Worm (Caenorhabditis elegans): ENCODE data around the gene ZK822.10.
A peak's percentile ranks its signal among the peaks of the same experiment; 100 is the strongest.

ZK822.10 gene

ce11 chrIV:11924092-11924491 is 7.2 kb downstream of the ZK822.10 start:
- TF ChIP-seq tra-4 (tag; optimal IDR thresholded peaks at IDR 0.05), result no peak
- TF ChIP-seq ets-7 (tag; optimal IDR thresholded peaks at IDR 0.05), result no peak
- TF ChIP-seq ceh-13 (GFP tag; optimal IDR thresholded peaks at IDR 0.05), result no peak
- TF ChIP-seq flt-1 (GFP tag; IDR thresholded peaks at IDR 0.05), result no peak
- TF ChIP-seq scrt-1 (GFP tag; IDR thresholded peaks at IDR 0.05), result no peak
- no peak for TF ChIP-seq tbx-11 (GFP tag; IDR thresholded peaks at IDR 0.05)
- no peak for TF ChIP-seq pes-1 (GFP tag; IDR thresholded peaks at IDR 0.05)
- no peak for TF ChIP-seq aly-1 (tag; optimal IDR thresholded peaks at IDR 0.05)
- no peak for TF ChIP-seq hmg-4 (GFP tag; optimal IDR thresholded peaks at IDR 0.05)
- no peak for TF ChIP-seq hnd-1 (tag; optimal IDR thresholded peaks at IDR 0.05)
- TF ChIP-seq hmbx-1 (tag; optimal IDR thresholded peaks at IDR 0.05), result no peak
- TF ChIP-seq ceh-36 (tag; optimal IDR thresholded peaks at IDR 0.05), result no peak
- TF ChIP-seq B0310.2 (tag; optimal IDR thresholded peaks at IDR 0.05), result no peak

DNA sequence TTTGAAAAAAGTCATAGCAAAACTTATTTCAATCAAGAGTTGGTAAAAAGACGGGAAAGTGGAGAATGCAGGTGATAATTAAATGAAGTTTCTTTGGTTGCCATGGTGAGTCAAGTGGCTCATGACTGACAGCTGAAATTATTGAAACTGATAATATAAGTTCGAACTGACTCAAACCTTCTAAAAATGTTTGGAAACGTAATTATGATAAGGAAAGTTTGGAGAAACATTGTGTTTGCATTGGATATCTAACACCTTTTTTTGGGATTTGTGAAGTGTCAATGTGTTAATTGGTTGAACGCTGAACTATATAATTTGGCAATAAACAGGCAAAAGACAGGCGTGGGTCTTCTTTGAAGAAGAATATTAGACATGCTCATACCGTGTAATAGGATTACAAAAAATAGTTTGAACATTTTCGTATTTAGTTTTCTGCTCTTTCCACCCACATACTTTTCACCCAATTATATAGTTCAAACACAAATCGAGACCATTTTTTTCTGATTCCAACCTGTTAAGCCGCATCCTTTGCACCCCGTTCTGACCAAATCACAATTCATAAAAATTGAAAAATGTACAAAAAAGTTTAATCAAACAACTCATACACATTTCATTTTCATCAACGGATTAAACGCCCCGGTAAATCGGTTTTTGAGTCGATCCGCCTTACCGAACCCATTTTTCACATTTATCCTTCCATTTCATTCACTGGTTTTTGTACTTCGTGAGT is 8.6 kb downstream of the ZK822.10 start, which contains the start of the genes srlf-33 and srlf-32:
srlf-33 (minus strand) TSS at position 101 of the 730 bp plus-strand sequence.
srlf-32 (plus strand) TSS at position 680 of the 730 bp plus-strand sequence.
- no peak for TF ChIP-seq ets-7 (tag; optimal IDR thresholded peaks at IDR 0.05)
- TF ChIP-seq sea-1 (GFP tag; conservative IDR thresholded peaks at IDR 0.05), result no peak
- no peak for TF ChIP-seq hmbx-1 (tag; optimal IDR thresholded peaks at IDR 0.05)
- no peak for TF ChIP-seq tra-4 (tag; optimal IDR thresholded peaks at IDR 0.05)
- TF ChIP-seq flt-1 (GFP tag; IDR thresholded peaks at IDR 0.05), result no peak
- TF ChIP-seq tbx-37 (GFP tag; conservative IDR thresholded peaks at IDR 0.05), result no peak
- no peak for TF ChIP-seq pes-1 (GFP tag; IDR thresholded peaks at IDR 0.05)
- TF ChIP-seq aly-1 (tag; optimal IDR thresholded peaks at IDR 0.05), result no peak
- no peak for TF ChIP-seq ceh-13 (GFP tag; optimal IDR thresholded peaks at IDR 0.05)
- TF ChIP-seq B0310.2 (tag; optimal IDR thresholded peaks at IDR 0.05), result no peak
- TF ChIP-seq scrt-1 (GFP tag; IDR thresholded peaks at IDR 0.05), result no peak
- TF ChIP-seq ceh-36 (tag; optimal IDR thresholded peaks at IDR 0.05), result no peak
- no peak for TF ChIP-seq ama-1 (optimal IDR thresholded peaks at IDR 0.05)

DNA sequence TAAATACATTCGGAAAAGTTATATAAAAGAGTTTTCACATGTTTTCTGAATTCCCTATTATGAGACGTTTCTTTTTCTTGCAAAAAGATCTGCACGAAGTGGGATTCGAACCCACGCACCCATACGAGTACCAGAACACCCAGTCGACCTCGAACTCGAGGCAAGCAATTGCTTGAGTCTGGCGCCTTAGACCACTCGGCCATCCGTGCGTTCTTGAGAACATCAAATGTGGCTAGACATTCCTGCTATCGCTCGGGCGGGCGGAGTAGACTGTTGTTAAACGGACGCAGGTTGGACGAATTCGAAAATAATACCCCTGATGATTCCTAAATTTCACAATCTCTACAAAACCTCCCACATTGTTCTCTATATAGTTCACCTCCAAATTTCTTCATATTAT is 11.5 kb downstream of the ZK822.10 start:
- TF ChIP-seq hnd-1 (tag; optimal IDR thresholded peaks at IDR 0.05) (peak; percentile 31), flt-1 (GFP tag; IDR thresholded peaks at IDR 0.05) (peak; percentile 84), pes-1 (GFP tag; IDR thresholded peaks at IDR 0.05) (peak; percentile 82), ceh-36 (tag; optimal IDR thresholded peaks at IDR 0.05) (peak; percentile 64), scrt-1 (GFP tag; IDR thresholded peaks at IDR 0.05) (peak; percentile 81), aly-1 (tag; optimal IDR thresholded peaks at IDR 0.05) (peak; percentile 48), ets-7 (tag; optimal IDR thresholded peaks at IDR 0.05) (no peak), F13C5.2 (tag; optimal IDR thresholded peaks at IDR 0.05) (peak; percentile 37), B0310.2 (tag; optimal IDR thresholded peaks at IDR 0.05) (peak; percentile 50), ama-1 (optimal IDR thresholded peaks at IDR 0.05) (no peak), sea-1 (GFP tag; conservative IDR thresholded peaks at IDR 0.05) (0 out of 2 replicates have a peak, but pooled peaks have one; percentile 74), tbx-37 (GFP tag; conservative IDR thresholded peaks at IDR 0.05) (peak; percentile 55), ceh-13 (GFP tag; optimal IDR thresholded peaks at IDR 0.05) (peak; percentile 56), hmg-4 (GFP tag; optimal IDR thresholded peaks at IDR 0.05) (no peak), tbx-11 (GFP tag; IDR thresholded peaks at IDR 0.05) (peak; percentile 69), hmbx-1 (tag; optimal IDR thresholded peaks at IDR 0.05) (no peak), tra-4 (tag; optimal IDR thresholded peaks at IDR 0.05) (no peak)

DNA sequence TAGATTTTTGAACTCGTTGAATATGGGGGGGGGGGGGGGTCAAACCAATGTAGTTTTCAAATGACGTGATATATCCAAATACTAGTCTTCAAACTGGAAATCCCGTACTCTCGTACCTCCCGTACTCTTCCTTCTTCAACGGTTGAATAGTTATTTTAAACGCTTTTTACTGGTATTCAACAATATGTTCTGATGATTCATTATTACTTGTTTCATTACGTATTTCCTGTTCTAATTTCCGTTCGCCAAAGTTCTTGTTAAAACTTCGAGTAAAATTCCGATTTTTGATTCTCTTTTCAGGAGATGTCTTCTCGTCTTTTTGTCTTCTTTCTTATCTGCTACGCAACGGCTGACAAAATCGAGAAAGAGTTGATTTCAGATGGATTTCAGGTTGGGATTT is 13.6 kb downstream of the ZK822.10 start, which contains the start of gene nhx-9:
nhx-9 (plus strand) TSS at position 301 of the 400 bp plus-strand sequence.
- TF ChIP-seq ceh-13 (GFP tag; optimal IDR thresholded peaks at IDR 0.05), result no peak
- no peak for TF ChIP-seq flt-1 (GFP tag; IDR thresholded peaks at IDR 0.05)
- no peak for TF ChIP-seq sea-1 (GFP tag; conservative IDR thresholded peaks at IDR 0.05)
- TF ChIP-seq hmbx-1 (tag; optimal IDR thresholded peaks at IDR 0.05), result no peak
- no peak for TF ChIP-seq ceh-36 (tag; optimal IDR thresholded peaks at IDR 0.05)
- TF ChIP-seq tra-4 (tag; optimal IDR thresholded peaks at IDR 0.05), result no peak
- no peak for TF ChIP-seq tbx-37 (GFP tag; conservative IDR thresholded peaks at IDR 0.05)
- TF ChIP-seq ama-1 (optimal IDR thresholded peaks at IDR 0.05), result no peak
- no peak for TF ChIP-seq hnd-1 (tag; optimal IDR thresholded peaks at IDR 0.05)

- TF ChIP-seq sea-1 (GFP tag; conservative IDR thresholded peaks at IDR 0.05) (no peak), scrt-1 (GFP tag; IDR thresholded peaks at IDR 0.05) (no peak), hmbx-1 (tag; optimal IDR thresholded peaks at IDR 0.05) (no peak), ama-1 (optimal IDR thresholded peaks at IDR 0.05) (no peak), tbx-37 (GFP tag; conservative IDR thresholded peaks at IDR 0.05) (no peak), hnd-1 (tag; optimal IDR thresholded peaks at IDR 0.05) (no peak), aly-1 (tag; optimal IDR thresholded peaks at IDR 0.05) (no peak), F13C5.2 (tag; optimal IDR thresholded peaks at IDR 0.05) (no peak), ceh-36 (tag; optimal IDR thresholded peaks at IDR 0.05) (no peak), tra-4 (tag; optimal IDR thresholded peaks at IDR 0.05) (no peak), B0310.2 (tag; optimal IDR thresholded peaks at IDR 0.05) (no peak), flt-1 (GFP tag; IDR thresholded peaks at IDR 0.05) (no peak), ceh-13 (GFP tag; optimal IDR thresholded peaks at IDR 0.05) (no peak), ets-7 (tag; optimal IDR thresholded peaks at IDR 0.05) (no peak), hmg-4 (GFP tag; optimal IDR thresholded peaks at IDR 0.05) (no peak), pes-1 (GFP tag; IDR thresholded peaks at IDR 0.05) (no peak), tbx-11 (GFP tag; IDR thresholded peaks at IDR 0.05) (no peak)
Measured at ce11 chrIV:11937087-11937486, 20.1 kb downstream of the ZK822.10 start, which contains the start of gene slc-5A12. Gene slc-5A12 (plus strand): TSS chrIV:11937419.

- TF ChIP-seq aly-1 (tag; optimal IDR thresholded peaks at IDR 0.05) (no peak), ets-7 (tag; optimal IDR thresholded peaks at IDR 0.05) (no peak), F13C5.2 (tag; optimal IDR thresholded peaks at IDR 0.05) (no peak), tbx-37 (GFP tag; conservative IDR thresholded peaks at IDR 0.05) (no peak), tra-4 (tag; optimal IDR thresholded peaks at IDR 0.05) (no peak), scrt-1 (GFP tag; IDR thresholded peaks at IDR 0.05) (no peak), ama-1 (optimal IDR thresholded peaks at IDR 0.05) (no peak), hmbx-1 (tag; optimal IDR thresholded peaks at IDR 0.05) (no peak), pes-1 (GFP tag; IDR thresholded peaks at IDR 0.05) (no peak), tbx-11 (GFP tag; IDR thresholded peaks at IDR 0.05) (no peak), hmg-4 (GFP tag; optimal IDR thresholded peaks at IDR 0.05) (no peak), B0310.2 (tag; optimal IDR thresholded peaks at IDR 0.05) (no peak)
Measured at ce11 chrIV:11938554-11938953, 21.6 kb downstream of the ZK822.10 start.
